Worm (Caenorhabditis elegans) whole organism, late embryonic: ENCODE results near the gene rpn-2.

Experiments used
- C38D4.7 ChIP-seq: fragments of 200-800 bp; sonication (Bioruptor generic); optimal IDR thresholded peaks from 2 replicates; lab custom pipeline; 2018; ENCODE audit warnings: mild to moderate bottlenecking, missing genetic modification characterization, moderate library complexity, missing compliant biosample characterization
- F13H6.1 ChIP-seq: sonication (generic microtip); optimal IDR thresholded peaks from 2 replicates; lab custom pipeline; 2016; ENCODE audit warnings: missing genetic modification characterization, missing compliant biosample characterization
- K02D7.2 ChIP-seq: sonication (generic microtip); optimal IDR thresholded peaks from 2 replicates; lab custom pipeline; 2017; ENCODE audit warnings: mild to moderate bottlenecking, missing genetic modification characterization, missing compliant biosample characterization
- K09A11.1 ChIP-seq: sonication (generic microtip); optimal IDR thresholded peaks from 2 replicates; lab custom pipeline; 2017; ENCODE audit warnings: antibody characterized with exemption, mild to moderate bottlenecking, missing genetic modification characterization, missing compliant biosample characterization; ENCODE audit not compliant: insufficient read depth
- T23F11.4 ChIP-seq: fragments of 200-800 bp; sonication (Bioruptor generic); optimal IDR thresholded peaks from 2 replicates; lab custom pipeline; 2018; ENCODE audit warnings: mild to moderate bottlenecking, missing genetic modification characterization, missing compliant biosample characterization
- Y22D7AL.16 ChIP-seq: sonication (generic microtip); optimal IDR thresholded peaks from 2 replicates; lab custom pipeline; 2016; ENCODE audit warnings: missing genetic modification characterization, missing compliant biosample characterization
- ceh-14 ChIP-seq: sonication (generic microtip); optimal IDR thresholded peaks from 2 replicates; lab custom pipeline; 2016; ENCODE audit warnings: missing genotype, missing genetic modification characterization, missing compliant biosample characterization
- ceh-2 ChIP-seq: sonication (generic microtip); optimal IDR thresholded peaks from 2 replicates; lab custom pipeline; 2016; ENCODE audit warnings: missing genotype, missing genetic modification characterization, missing compliant biosample characterization
- ceh-22 ChIP-seq: sonication (generic microtip); optimal IDR thresholded peaks from 2 replicates; lab custom pipeline; 2017; ENCODE audit warnings: missing biosample characterization, missing genetic modification characterization
- ceh-24 ChIP-seq: sonication (generic microtip); optimal IDR thresholded peaks from 2 replicates; lab custom pipeline; 2016; ENCODE audit warnings: mild to moderate bottlenecking, missing genetic modification characterization, missing compliant biosample characterization
- ceh-30 ChIP-seq: fragments of 150-350 bp; optimal IDR thresholded peaks from 2 replicates; lab custom pipeline; 2014; ENCODE audit warnings: missing biosample characterization, missing genetic modification characterization
- ceh-31 ChIP-seq: sonication (generic microtip); optimal IDR thresholded peaks from 2 replicates; lab custom pipeline; 2016; ENCODE audit warnings: missing genetic modification characterization, missing compliant biosample characterization
- ceh-6 ChIP-seq: fragments of 200-800 bp; sonication (Bioruptor generic); optimal IDR thresholded peaks from 2 replicates; lab custom pipeline; 2018; ENCODE audit warnings: mild to moderate bottlenecking, missing genetic modification characterization, missing compliant biosample characterization
- elt-2 ChIP-seq: sonication (generic microtip); optimal IDR thresholded peaks from 2 replicates; lab custom pipeline; 2016; ENCODE audit warnings: missing genetic modification reagents, missing genetic modification characterization, missing compliant biosample characterization
- ets-4 ChIP-seq: sonication (generic microtip); optimal IDR thresholded peaks from 2 replicates; lab custom pipeline; 2016; ENCODE audit warnings: missing genetic modification characterization, missing compliant biosample characterization
- fax-1 ChIP-seq: sonication (generic microtip); optimal IDR thresholded peaks from 2 replicates; lab custom pipeline; 2016; ENCODE audit warnings: missing genotype, missing genetic modification characterization, missing compliant biosample characterization
- fkh-6 ChIP-seq: sonication (generic microtip); optimal IDR thresholded peaks from 2 replicates; lab custom pipeline; 2016; ENCODE audit warnings: missing genetic modification characterization, missing compliant biosample characterization
- hlh-15 ChIP-seq: sonication (generic microtip); optimal IDR thresholded peaks from 2 replicates; lab custom pipeline; 2016; ENCODE audit warnings: missing genetic modification characterization, missing compliant biosample characterization
- hlh-6 ChIP-seq: sonication (generic microtip); optimal IDR thresholded peaks from 2 replicates; lab custom pipeline; 2016; ENCODE audit warnings: missing genotype, missing genetic modification characterization, missing compliant biosample characterization
- lim-6 ChIP-seq: sonication (generic microtip); optimal IDR thresholded peaks from 2 replicates; lab custom pipeline; 2016; ENCODE audit warnings: missing genetic modification characterization, missing compliant biosample characterization
- lin-11 ChIP-seq: fragments of 200-800 bp; sonication (Bioruptor generic); optimal IDR thresholded peaks from 2 replicates; lab custom pipeline; 2018; ENCODE audit warnings: mild to moderate bottlenecking, missing genetic modification characterization, missing compliant biosample characterization
- madf-2 ChIP-seq: sonication (generic microtip); optimal IDR thresholded peaks from 2 replicates; lab custom pipeline; 2017; ENCODE audit warnings: missing genetic modification characterization, missing compliant biosample characterization
- nhr-232 ChIP-seq: sonication (generic microtip); optimal IDR thresholded peaks from 2 replicates; lab custom pipeline; 2016; ENCODE audit warnings: missing genetic modification characterization, missing compliant biosample characterization
- npax-4 ChIP-seq: sonication (generic microtip); optimal IDR thresholded peaks from 2 replicates; lab custom pipeline; 2016; ENCODE audit warnings: missing genetic modification characterization, missing compliant biosample characterization
- pha-4 ChIP-seq: fragments of 150-350 bp; optimal IDR thresholded peaks from 2 replicates; lab custom pipeline; 2018; ENCODE audit warnings: missing biosample characterization, missing genetic modification reagents, missing genetic modification characterization
- ref-2 ChIP-seq: sonication (generic microtip); optimal IDR thresholded peaks from 2 replicates; lab custom pipeline; 2016; ENCODE audit warnings: missing genetic modification characterization, missing compliant biosample characterization
- sox-2 ChIP-seq: fragments of 200-800 bp; sonication (Bioruptor generic); IDR thresholded peaks from 2 replicates; pipeline ENCODE4 v1.3.6; 2022; ENCODE audit warnings: missing genetic modification reagents, missing genetic modification characterization, missing compliant biosample characterization
- unc-3 ChIP-seq, 2 experiments: fragments of 200-800 bp in 1 of 2; sonication (Bioruptor generic) in 1 of 2; sonication (generic microtip) in 1 of 2; conservative IDR thresholded peaks in 1 of 2; optimal IDR thresholded peaks in 1 of 2; 2 replicates each; pipeline versions ENCODE4 v1.3.6 to Lab custom; 2016 to 2022; ENCODE audit warnings: missing compliant biosample characterization in 2 of 2, missing genetic modification characterization in 2 of 2, missing genetic modification reagents in 1 of 2
- unc-55 ChIP-seq: sonication (generic microtip); optimal IDR thresholded peaks from 2 replicates; lab custom pipeline; 2017; ENCODE audit warnings: missing biosample characterization, missing genetic modification reagents, missing genetic modification characterization
- unc-86 ChIP-seq: sonication (generic microtip); optimal IDR thresholded peaks from 2 replicates; lab custom pipeline; 2016; ENCODE audit warnings: missing genetic modification characterization, missing compliant biosample characterization
- zip-5 ChIP-seq: sonication (generic microtip); optimal IDR thresholded peaks from 2 replicates; lab custom pipeline; 2016; ENCODE audit warnings: missing genetic modification characterization, missing compliant biosample characterization

rpn-2 gene

ce11 chrIII:6176172-6176571 is 22.8 kb upstream of the rpn-2 start:
- TF ChIP-seq lin-11 (tag; lab: Kevin White, UChicago) (no peak), unc-55 (GFP tag; lab: Kevin White, UChicago) (no peak), ceh-2 (tag; lab: Kevin White, UChicago) (no peak)

- no peak for TF ChIP-seq unc-3 (GFP tag; conservative IDR thresholded peaks at IDR 0.05; lab: Robert Waterston, UW)
- TF ChIP-seq unc-3 (tag; optimal IDR thresholded peaks at IDR 0.05; lab: Kevin White, UChicago) = no peak
- no peak for TF ChIP-seq npax-4
- TF ChIP-seq ets-4 (tag; lab: Kevin White, UChicago) = no peak
- TF ChIP-seq, all 69 proteins: peak for 0
These were observed 22.2 kb upstream of the rpn-2 start, which contains the start of gene F42A10.6 for ce11 chrIII:6176761-6177160. TSS of gene F42A10.6 (minus strand) at chrIII:6176861.

ce11 chrIII:6177631-6178030 is 21.4 kb upstream of the rpn-2 start:
- TF ChIP-seq unc-55 (GFP tag; lab: Kevin White, UChicago) (no peak), ceh-31 (no peak), ceh-14 (tag; lab: Kevin White, UChicago) (no peak), nhr-232 (no peak), madf-2 (no peak), ceh-6 (GFP tag; lab: Kevin White, UChicago) (no peak), fkh-6 (tag; lab: Kevin White, UChicago) (no peak), Y22D7AL.16 (tag; lab: Kevin White, UChicago) (no peak), sox-2 (GFP tag; lab: Robert Waterston, UW) (no peak), lim-6 (tag; lab: Kevin White, UChicago) (no peak), ceh-24 (tag; lab: Kevin White, UChicago) (no peak), T23F11.4 (no peak), elt-2 (tag; lab: Kevin White, UChicago) (no peak), unc-3 (GFP tag; conservative IDR thresholded peaks at IDR 0.05; lab: Robert Waterston, UW) (no peak), unc-3 (tag; optimal IDR thresholded peaks at IDR 0.05; lab: Kevin White, UChicago) (no peak)

- TF ChIP-seq npax-4 = no peak
These were observed 20.4 kb upstream of the rpn-2 start, which contains the start of gene F42A10.7 for ce11 chrIII:6178586-6178985. TSS of gene F42A10.7 (minus strand) at chrIII:6178686.

- TF ChIP-seq ceh-22 = no peak
- no peak for TF ChIP-seq lin-11 (tag; lab: Kevin White, UChicago)
- TF ChIP-seq K02D7.2 (tag; lab: Kevin White, UChicago) = no peak
- no peak for TF ChIP-seq ceh-31
- no peak for TF ChIP-seq F13H6.1
- no peak for TF ChIP-seq T23F11.4
- no peak for TF ChIP-seq fkh-6 (tag; lab: Kevin White, UChicago)
- TF ChIP-seq hlh-15 (tag; lab: Kevin White, UChicago) = no peak
- no peak for TF ChIP-seq elt-2 (tag; lab: Kevin White, UChicago)
- no peak for TF ChIP-seq hlh-6
- TF ChIP-seq nhr-232 = no peak
- TF ChIP-seq unc-3 (GFP tag; conservative IDR thresholded peaks at IDR 0.05; lab: Robert Waterston, UW) = no peak
- no peak for TF ChIP-seq unc-3 (tag; optimal IDR thresholded peaks at IDR 0.05; lab: Kevin White, UChicago)
- no peak for TF ChIP-seq pha-4 (tag; lab: Kevin White, UChicago)
- TF ChIP-seq ref-2 (tag; lab: Kevin White, UChicago) = no peak
- TF ChIP-seq ets-4 (tag; lab: Kevin White, UChicago) = no peak
- no peak for TF ChIP-seq K09A11.1 (tag; lab: Kevin White, UChicago)
- TF ChIP-seq C38D4.7 (GFP tag; lab: Kevin White, UChicago) = no peak
- TF ChIP-seq fax-1 = no peak
- no peak for TF ChIP-seq unc-86 (tag; lab: Kevin White, UChicago)
- TF ChIP-seq zip-5 = no peak
- TF ChIP-seq, all 69 proteins: peak for 0
These were observed 19.9 kb upstream of the rpn-2 start for ce11 chrIII:6179062-6179461.

- TF ChIP-seq elt-2 (tag; lab: Kevin White, UChicago) (peak; percentile 20), ceh-30 (tag; lab: Kevin White, UChicago) (no peak)
These were observed 18.7 kb upstream of the rpn-2 start for ce11 chrIII:6180294-6180693.
